Worm (Caenorhabditis elegans) whole organism, early embryonic: ENCODE data around the gene ZK783.7.
A peak's percentile ranks its signal among the peaks of the same experiment; 100 is the strongest.

Source experiments
- B0310.2 ChIP-seq: sonication (generic microtip); optimal IDR thresholded peaks from 2 replicates; lab custom pipeline; 2016; ENCODE audit warnings: mild to moderate bottlenecking, missing genetic modification characterization, missing compliant biosample characterization
- F13C5.2 ChIP-seq: sonication (generic microtip); optimal IDR thresholded peaks from 2 replicates; lab custom pipeline; 2017; ENCODE audit warnings: mild to moderate bottlenecking, missing genetic modification characterization, inconsistent platforms, missing compliant biosample characterization
- aly-1 ChIP-seq: sonication (generic microtip); optimal IDR thresholded peaks from 2 replicates; lab custom pipeline; 2016; ENCODE audit warnings: missing genetic modification characterization, missing compliant biosample characterization
- ama-1 ChIP-seq: fragments of 150-350 bp; optimal IDR thresholded peaks from 2 replicates; lab custom pipeline; 2014
- ceh-13 ChIP-seq: fragments of 200-800 bp; sonication (Bioruptor generic); optimal IDR thresholded peaks from 2 replicates; lab custom pipeline; 2018; ENCODE audit warnings: mild to moderate bottlenecking, missing genetic modification characterization, missing compliant biosample characterization
- ceh-36 ChIP-seq: sonication (generic microtip); optimal IDR thresholded peaks from 2 replicates; lab custom pipeline; 2016; ENCODE audit warnings: missing genetic modification characterization, inconsistent platforms, missing compliant biosample characterization
- ets-7 ChIP-seq: sonication (generic microtip); optimal IDR thresholded peaks from 2 replicates; lab custom pipeline; 2016; ENCODE audit warnings: missing genotype, missing genetic modification characterization, missing compliant biosample characterization
- flt-1 ChIP-seq: fragments of 200-800 bp; sonication (Bioruptor generic); IDR thresholded peaks from 2 replicates; pipeline ENCODE4 v1.3.6; 2022; ENCODE audit warnings: missing genetic modification characterization, missing compliant biosample characterization
- hmbx-1 ChIP-seq: sonication (generic microtip); optimal IDR thresholded peaks from 2 replicates; lab custom pipeline; 2016; ENCODE audit warnings: mild to moderate bottlenecking, missing genetic modification characterization, missing compliant biosample characterization
- hmg-4 ChIP-seq: fragments of 200-800 bp; sonication (Bioruptor generic); optimal IDR thresholded peaks from 2 replicates; lab custom pipeline; 2018; ENCODE audit warnings: mild to moderate bottlenecking, missing genetic modification characterization, missing compliant biosample characterization
- hnd-1 ChIP-seq: sonication (generic microtip); optimal IDR thresholded peaks from 2 replicates; lab custom pipeline; 2016; ENCODE audit warnings: missing genetic modification characterization, missing compliant biosample characterization
- pes-1 ChIP-seq: fragments of 200-800 bp; sonication (Bioruptor generic); IDR thresholded peaks from 2 replicates; pipeline ENCODE4 v1.3.6; 2022; ENCODE audit warnings: missing genetic modification reagents, missing genetic modification characterization, missing compliant biosample characterization
- scrt-1 ChIP-seq: fragments of 200-800 bp; sonication (Bioruptor generic); IDR thresholded peaks from 2 replicates; pipeline ENCODE4 v1.3.6; 2022; ENCODE audit warnings: missing genetic modification characterization, missing compliant biosample characterization
- sea-1 ChIP-seq: fragments of 200-800 bp; sonication (Bioruptor generic); conservative IDR thresholded peaks from 2 replicates; pipeline ENCODE4 v1.3.6; 2022; ENCODE audit warnings: missing genetic modification characterization, missing compliant biosample characterization
- tbx-11 ChIP-seq: fragments of 200-800 bp; sonication (Bioruptor generic); IDR thresholded peaks from 2 replicates; pipeline ENCODE4 v1.3.6; 2022; ENCODE audit warnings: missing genetic modification characterization, missing compliant biosample characterization
- tbx-37 ChIP-seq: fragments of 200-800 bp; sonication (Bioruptor generic); conservative IDR thresholded peaks from 2 replicates; pipeline ENCODE4 v1.3.6; 2022; ENCODE audit warnings: missing genetic modification reagents, missing genetic modification characterization, missing compliant biosample characterization
- tra-4 ChIP-seq: sonication (generic microtip); optimal IDR thresholded peaks from 2 replicates; lab custom pipeline; 2017; ENCODE audit warnings: missing genetic modification characterization, missing compliant biosample characterization

The ZK783.7 gene

ce11 chrIII:7656474-7656873 lies at the start of gene ZK783.7:
ZK783.7 (plus strand) TSS chrIII:7656719.
- TF ChIP-seq hmg-4 (GFP tag; lab: Kevin White, UChicago) (peak; percentile 60), tra-4 (tag; lab: Kevin White, UChicago) (no peak), ceh-13 (GFP tag; lab: Kevin White, UChicago) (no peak)

ce11 chrIII:7608223-7608622 lies 48.3 kb upstream of the ZK783.7 start, which contains the start of gene T04A6.3:
T04A6.3 (minus strand) TSS chrIII:7608323.
- no peak for TF ChIP-seq ceh-36 (tag; lab: Kevin White, UChicago)
- TF ChIP-seq tbx-11 (GFP tag; lab: Robert Waterston, UW) = no peak
- no peak for TF ChIP-seq tra-4 (tag; lab: Kevin White, UChicago)
- no peak for TF ChIP-seq ceh-13 (GFP tag; lab: Kevin White, UChicago)
- no peak for TF ChIP-seq B0310.2 (tag; lab: Kevin White, UChicago)

DNA sequence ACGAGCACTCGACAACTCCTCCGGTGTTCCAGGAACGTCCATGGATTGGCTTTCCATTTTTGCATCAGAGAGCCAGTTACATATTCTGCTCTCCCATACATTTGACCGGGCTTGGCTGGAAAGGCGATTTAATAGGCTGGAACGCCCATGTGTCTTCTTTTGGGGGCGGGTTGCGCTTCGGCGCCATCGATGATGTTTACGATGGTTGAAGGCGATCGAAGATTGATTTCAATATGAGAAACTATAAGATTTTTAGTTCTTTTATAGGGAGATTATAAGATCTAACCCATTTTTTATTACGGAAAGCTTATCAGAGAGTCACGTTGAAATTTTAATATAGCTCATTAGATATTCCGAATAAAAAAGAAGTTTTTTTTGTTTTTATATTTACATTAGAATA lies 47.4 kb upstream of the ZK783.7 start, which contains the start of gene nsph-4.3:
nsph-4.3 (minus strand) TSS at position 101 of the 400 bp plus-strand sequence.
- no peak for TF ChIP-seq F13C5.2 (tag; lab: Kevin White, UChicago)
- TF ChIP-seq tra-4 (tag; lab: Kevin White, UChicago) = no peak
- no peak for TF ChIP-seq hnd-1 (tag; lab: Kevin White, UChicago)

- TF ChIP-seq ama-1 (lab: Kevin White, UChicago) (no peak), hnd-1 (tag; lab: Kevin White, UChicago) (no peak), tbx-37 (GFP tag; lab: Robert Waterston, UW) (no peak), hmbx-1 (tag; lab: Kevin White, UChicago) (no peak), B0310.2 (tag; lab: Kevin White, UChicago) (no peak), pes-1 (GFP tag; lab: Robert Waterston, UW) (no peak), ets-7 (tag; lab: Kevin White, UChicago) (no peak)
Observed at ce11 chrIII:7614530-7614929, 42.0 kb upstream of the ZK783.7 start, which contains the start of gene T04A6.2. T04A6.2 (plus strand) TSS chrIII:7614830.

DNA sequence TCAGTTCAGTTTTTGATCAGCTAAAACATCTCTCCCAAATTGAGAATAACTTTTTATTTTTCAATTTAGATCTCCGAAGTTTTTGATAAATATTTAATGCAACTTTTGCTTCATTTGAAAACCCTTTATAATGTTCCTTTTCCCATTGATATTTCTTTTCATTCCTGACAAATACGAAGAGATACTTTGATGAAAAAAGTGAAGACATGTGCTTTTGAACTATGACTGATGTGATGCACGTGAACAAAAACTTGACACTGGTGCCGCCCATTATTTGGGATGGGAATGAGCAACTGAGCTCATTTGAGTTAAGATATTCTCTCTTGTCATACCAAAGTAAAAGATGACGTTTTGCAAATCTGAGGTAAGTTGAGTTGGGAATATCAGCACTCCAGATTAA lies 40.3 kb upstream of the ZK783.7 start, which contains the start of gene T04A6.1:
T04A6.1 (plus strand) TSS at position 301 of the 400 bp plus-strand sequence.
- TF ChIP-seq ets-7 (tag; lab: Kevin White, UChicago) = no peak
- TF ChIP-seq tbx-37 (GFP tag; lab: Robert Waterston, UW) = no peak
- TF ChIP-seq tbx-11 (GFP tag; lab: Robert Waterston, UW) = no peak
- TF ChIP-seq flt-1 = no peak

- TF ChIP-seq aly-1 (tag; lab: Kevin White, UChicago) = no peak
- TF ChIP-seq hmg-4 (GFP tag; lab: Kevin White, UChicago) = no peak
- TF ChIP-seq tbx-11 (GFP tag; lab: Robert Waterston, UW) = no peak
- TF ChIP-seq tra-4 (tag; lab: Kevin White, UChicago) = no peak
- no peak for TF ChIP-seq sea-1 (GFP tag; lab: Robert Waterston, UW)
- TF ChIP-seq F13C5.2 (tag; lab: Kevin White, UChicago) = no peak
- no peak for TF ChIP-seq tbx-37 (GFP tag; lab: Robert Waterston, UW)
Observed at ce11 chrIII:7618294-7618693, 38.2 kb upstream of the ZK783.7 start.

ce11 chrIII:7619846-7620245 lies 36.7 kb upstream of the ZK783.7 start:
- TF ChIP-seq aly-1 (tag; lab: Kevin White, UChicago) (no peak), F13C5.2 (tag; lab: Kevin White, UChicago) (no peak), tbx-37 (GFP tag; lab: Robert Waterston, UW) (no peak), hmg-4 (GFP tag; lab: Kevin White, UChicago) (no peak), sea-1 (GFP tag; lab: Robert Waterston, UW) (no peak), tbx-11 (GFP tag; lab: Robert Waterston, UW) (no peak), pes-1 (GFP tag; lab: Robert Waterston, UW) (no peak), ets-7 (tag; lab: Kevin White, UChicago) (no peak), B0310.2 (tag; lab: Kevin White, UChicago) (no peak), ceh-13 (GFP tag; lab: Kevin White, UChicago) (no peak), hmbx-1 (tag; lab: Kevin White, UChicago) (no peak), hnd-1 (tag; lab: Kevin White, UChicago) (no peak), tra-4 (tag; lab: Kevin White, UChicago) (no peak), scrt-1 (GFP tag; lab: Robert Waterston, UW) (no peak), flt-1 (no peak), ceh-36 (tag; lab: Kevin White, UChicago) (no peak), ama-1 (lab: Kevin White, UChicago) (no peak)

- TF ChIP-seq pes-1 (GFP tag; lab: Robert Waterston, UW) = no peak
- no peak for TF ChIP-seq tra-4 (tag; lab: Kevin White, UChicago)
- TF ChIP-seq ama-1 (lab: Kevin White, UChicago) = no peak
- TF ChIP-seq F13C5.2 (tag; lab: Kevin White, UChicago) = no peak
- TF ChIP-seq aly-1 (tag; lab: Kevin White, UChicago) = no peak
- no peak for TF ChIP-seq ceh-36 (tag; lab: Kevin White, UChicago)
- TF ChIP-seq tbx-37 (GFP tag; lab: Robert Waterston, UW) = no peak
- no peak for TF ChIP-seq sea-1 (GFP tag; lab: Robert Waterston, UW)
- no peak for TF ChIP-seq hnd-1 (tag; lab: Kevin White, UChicago)
Observed at ce11 chrIII:7621355-7621754, 35.2 kb upstream of the ZK783.7 start.
